Fruit fly (Drosophila melanogaster) whole organism: ENCODE results near the gene capu.

Experiments
- EcR ChIP-seq, 2 experiments: fragments of >200 bp; optimal IDR thresholded peaks; 2 replicates each; lab custom pipeline; 2017; ENCODE audit warnings: missing biosample characterization in 2 of 2, missing genetic modification characterization in 2 of 2, missing genetic modification reagents in 2 of 2
- psq ChIP-seq: fragments of >200 bp; optimal IDR thresholded peaks from 2 replicates; lab custom pipeline; 2017
- usp ChIP-seq: fragments of >200 bp; optimal IDR thresholded peaks from 2 replicates; lab custom pipeline; 2017; ENCODE audit warnings: missing biosample characterization, missing genetic modification characterization, mixed read lengths

dm6 chr2L:3880048-3880447, 22.6 kb downstream of the capu start:
- no peak for TF ChIP-seq usp (GFP tag; lab: Kevin White, UChicago)
- TF ChIP-seq psq (lab: Kevin White, UChicago), result no peak
- no peak for TF ChIP-seq EcR (GFP tag; optimal IDR thresholded peaks at IDR 0.05; lab: Kevin White, UChicago)
